Fruit fly (Drosophila melanogaster): ENCODE results near the gene CycD.

dm6 chrX:15909564-15910284 is at the start of gene CycD:
- TF ChIP-seq CG32767 (GFP tag; IDR thresholded peaks at IDR 0.05): no peak
- TF ChIP-seq Mrtf (GFP tag; IDR thresholded peaks at IDR 0.05): no peak
- no peak for TF ChIP-seq CG9215 (GFP tag; IDR thresholded peaks at IDR 0.05)
- TF ChIP-seq CG7839 (tag; optimal IDR thresholded peaks at IDR 0.05): no peak
- no peak for TF ChIP-seq so (GFP tag; IDR thresholded peaks at IDR 0.05)
- no peak for TF ChIP-seq aop (GFP tag; IDR thresholded peaks at IDR 0.05)
- TF ChIP-seq sim (GFP tag; IDR thresholded peaks at IDR 0.05): no peak
- TF ChIP-seq Max (GFP tag; optimal IDR thresholded peaks at IDR 0.05): no peak
- TF ChIP-seq CG17802 (tag; optimal IDR thresholded peaks at IDR 0.05): peak; percentile 81
- TF ChIP-seq YL-1 (GFP tag; optimal IDR thresholded peaks at IDR 0.05): no peak
- TF ChIP-seq mam (GFP tag; optimal IDR thresholded peaks at IDR 0.05): peak; percentile 44

All from whole organism, embryonic.